Worm (Caenorhabditis elegans): Measurements from ENCODE around the gene C26B9.3.
A peak's percentile ranks its signal among the peaks of the same experiment; 100 is the strongest.

Gene C26B9.3

DNA sequence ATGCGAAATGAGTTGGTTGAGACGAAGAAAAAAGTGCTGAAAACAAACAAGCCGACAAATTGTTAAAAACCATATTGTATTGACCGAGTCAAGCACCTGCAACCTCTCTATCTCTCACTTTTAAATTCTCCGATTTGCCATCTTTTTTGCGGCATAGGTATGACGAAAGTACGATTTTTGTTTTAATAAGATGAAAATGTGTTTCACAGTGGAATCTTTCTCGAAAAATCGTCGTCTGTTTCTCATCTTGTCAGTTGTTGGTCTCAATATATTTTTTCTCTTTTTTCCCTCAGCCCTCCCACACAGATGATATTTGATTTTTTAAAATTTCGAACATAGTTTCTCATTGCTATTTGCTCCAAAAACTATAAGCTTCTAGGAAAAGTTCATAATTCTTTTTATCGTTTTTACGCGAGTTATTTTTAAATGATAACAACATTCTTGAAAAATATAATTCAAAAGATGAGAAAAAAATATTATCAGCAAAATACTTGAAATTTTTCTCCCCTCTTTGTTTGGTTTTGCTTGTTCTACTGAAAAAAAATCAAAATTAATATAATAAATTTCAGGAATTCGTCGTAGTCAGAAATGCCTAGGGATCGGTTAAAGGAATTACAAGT lies 10.5 kb downstream of the C26B9.3 start, which contains the start of gene syx-3:
Gene syx-3 (plus strand): TSS at position 570 of the 620 bp plus-strand sequence.
- TF ChIP-seq flt-1 (GFP tag; IDR thresholded peaks at IDR 0.05) (no peak), tab-1 (GFP tag; IDR thresholded peaks at IDR 0.05) (no peak), med-1 (GFP tag; optimal IDR thresholded peaks at IDR 0.05; ENCODE audit: insufficient read depth) (no peak)

- TF ChIP-seq ref-1 (GFP tag; conservative IDR thresholded peaks at IDR 0.05) (no peak), med-1 (GFP tag; optimal IDR thresholded peaks at IDR 0.05; ENCODE audit: insufficient read depth) (no peak), cog-1 (tag; optimal IDR thresholded peaks at IDR 0.05) (no peak), ztf-29 (GFP tag; IDR thresholded peaks at IDR 0.05) (no peak), tab-1 (GFP tag; IDR thresholded peaks at IDR 0.05) (no peak), ztf-23 (GFP tag; IDR thresholded peaks at IDR 0.05) (peak; percentile 72; the same call in 1 of the 2 replicates), T22C8.4 (GFP tag; IDR thresholded peaks at IDR 0.05) (no peak), flt-1 (GFP tag; IDR thresholded peaks at IDR 0.05) (peak; percentile 57; the same call in 1 of the 2 replicates), klf-2 (GFP tag; conservative IDR thresholded peaks at IDR 0.05) (0 out of 2 replicates have a peak, but pooled peaks have one; percentile 9)
Measured at ce11 chrX:5354022-5354876, 16.1 kb downstream of the C26B9.3 start, which contains the start of gene pfn-2. pfn-2 (minus strand) TSS chrX:5354072.

- TF ChIP-seq klf-2 (GFP tag; conservative IDR thresholded peaks at IDR 0.05) (no peak), ztf-29 (GFP tag; IDR thresholded peaks at IDR 0.05) (no peak), cog-1 (tag; optimal IDR thresholded peaks at IDR 0.05) (no peak), ref-1 (GFP tag; conservative IDR thresholded peaks at IDR 0.05) (no peak), ztf-23 (GFP tag; IDR thresholded peaks at IDR 0.05) (no peak), flt-1 (GFP tag; IDR thresholded peaks at IDR 0.05) (no peak), tab-1 (GFP tag; IDR thresholded peaks at IDR 0.05) (no peak), med-1 (GFP tag; optimal IDR thresholded peaks at IDR 0.05; ENCODE audit: insufficient read depth) (no peak), T22C8.4 (GFP tag; IDR thresholded peaks at IDR 0.05) (no peak)
Measured at ce11 chrX:5355253-5355652, 17.2 kb downstream of the C26B9.3 start.

ce11 chrX:5360682-5361081 lies 22.6 kb downstream of the C26B9.3 start:
- TF ChIP-seq cog-1 (tag; optimal IDR thresholded peaks at IDR 0.05) (peak; percentile 23), klf-2 (GFP tag; conservative IDR thresholded peaks at IDR 0.05) (no peak)

ce11 chrX:5364222-5364621 lies 26.1 kb downstream of the C26B9.3 start, which contains the start of gene chtl-1:
chtl-1 (minus strand) TSS chrX:5364322.
- TF ChIP-seq ztf-29 (GFP tag; IDR thresholded peaks at IDR 0.05) = no peak
- TF ChIP-seq klf-2 (GFP tag; conservative IDR thresholded peaks at IDR 0.05) = no peak
- no peak for TF ChIP-seq cog-1 (tag; optimal IDR thresholded peaks at IDR 0.05)
- no peak for TF ChIP-seq tab-1 (GFP tag; IDR thresholded peaks at IDR 0.05)
- no peak for TF ChIP-seq med-1 (GFP tag; optimal IDR thresholded peaks at IDR 0.05; ENCODE audit: insufficient read depth)
- TF ChIP-seq ztf-23 (GFP tag; IDR thresholded peaks at IDR 0.05) = no peak
- TF ChIP-seq flt-1 (GFP tag; IDR thresholded peaks at IDR 0.05) = no peak
- TF ChIP-seq ref-1 (GFP tag; conservative IDR thresholded peaks at IDR 0.05) = no peak
- no peak for TF ChIP-seq T22C8.4 (GFP tag; IDR thresholded peaks at IDR 0.05)

- TF ChIP-seq T22C8.4 (GFP tag; IDR thresholded peaks at IDR 0.05) (no peak), ztf-23 (GFP tag; IDR thresholded peaks at IDR 0.05) (no peak), flt-1 (GFP tag; IDR thresholded peaks at IDR 0.05) (no peak), klf-2 (GFP tag; conservative IDR thresholded peaks at IDR 0.05) (no peak), ztf-29 (GFP tag; IDR thresholded peaks at IDR 0.05) (no peak), ref-1 (GFP tag; conservative IDR thresholded peaks at IDR 0.05) (no peak), cog-1 (tag; optimal IDR thresholded peaks at IDR 0.05) (no peak), tab-1 (GFP tag; IDR thresholded peaks at IDR 0.05) (no peak), med-1 (GFP tag; optimal IDR thresholded peaks at IDR 0.05; ENCODE audit: insufficient read depth) (no peak)
Measured at ce11 chrX:5365437-5365836, 27.3 kb downstream of the C26B9.3 start, which contains the start of gene F35C8.5. F35C8.5 (plus strand) TSS chrX:5365813.

DNA sequence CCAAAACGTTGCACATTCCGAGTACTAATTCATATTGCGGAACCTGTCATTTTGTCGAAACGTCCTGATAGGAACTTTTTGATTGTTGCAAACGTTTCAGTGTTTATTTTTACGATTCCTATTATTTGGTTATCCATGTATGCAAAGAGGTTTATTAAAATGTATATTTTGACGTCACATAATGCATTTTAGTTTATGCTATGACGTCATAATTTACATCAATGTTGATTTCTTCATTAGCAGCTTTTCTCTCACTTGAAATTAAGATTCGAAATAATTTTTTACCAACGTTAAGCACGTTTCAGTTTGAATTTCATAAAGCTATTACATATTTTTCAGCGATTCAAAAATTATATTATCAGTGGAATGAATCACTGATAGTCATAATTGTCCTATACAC lies 28.5 kb downstream of the C26B9.3 start:
- TF ChIP-seq med-1 (GFP tag; optimal IDR thresholded peaks at IDR 0.05; ENCODE audit: insufficient read depth) = no peak

DNA sequence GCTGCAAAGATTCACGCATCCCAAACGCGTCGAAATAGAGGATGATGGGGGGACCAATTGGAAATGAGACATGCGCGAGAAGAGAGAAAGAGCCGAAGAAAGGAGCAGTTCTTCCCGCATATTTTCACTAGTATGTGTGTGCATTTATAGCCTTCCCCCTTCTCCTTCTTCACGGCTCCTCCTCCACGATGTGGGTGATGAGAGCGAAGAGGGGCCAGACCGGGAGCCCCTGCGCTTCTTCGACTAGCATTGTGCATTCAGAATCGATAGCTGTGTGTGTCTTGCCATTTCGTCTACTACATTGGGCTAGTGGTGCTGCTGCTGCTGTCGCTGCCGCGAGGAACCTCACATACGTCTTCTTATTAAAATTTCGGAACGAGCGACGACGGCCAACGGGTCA lies 30.1 kb downstream of the C26B9.3 start, which contains the start of gene jkk-1:
Gene jkk-1 (plus strand): TSS at position 249 of the 400 bp plus-strand sequence.
- TF ChIP-seq flt-1 (GFP tag; IDR thresholded peaks at IDR 0.05) (no peak), med-1 (GFP tag; optimal IDR thresholded peaks at IDR 0.05; ENCODE audit: insufficient read depth) (no peak), cog-1 (tag; optimal IDR thresholded peaks at IDR 0.05) (peak; percentile 17), ref-1 (GFP tag; conservative IDR thresholded peaks at IDR 0.05) (no peak)

ce11 chrX:5370605-5371004 lies 32.5 kb downstream of the C26B9.3 start:
- no peak for TF ChIP-seq flt-1 (GFP tag; IDR thresholded peaks at IDR 0.05)
- no peak for TF ChIP-seq ztf-23 (GFP tag; IDR thresholded peaks at IDR 0.05)
- TF ChIP-seq tab-1 (GFP tag; IDR thresholded peaks at IDR 0.05) = no peak
- no peak for TF ChIP-seq T22C8.4 (GFP tag; IDR thresholded peaks at IDR 0.05)
- TF ChIP-seq ref-1 (GFP tag; conservative IDR thresholded peaks at IDR 0.05) = no peak
- no peak for TF ChIP-seq ztf-29 (GFP tag; IDR thresholded peaks at IDR 0.05)
- no peak for TF ChIP-seq klf-2 (GFP tag; conservative IDR thresholded peaks at IDR 0.05)
- no peak for TF ChIP-seq med-1 (GFP tag; optimal IDR thresholded peaks at IDR 0.05; ENCODE audit: insufficient read depth)
- no peak for TF ChIP-seq cog-1 (tag; optimal IDR thresholded peaks at IDR 0.05)

ce11 chrX:5372638-5373037 lies 34.5 kb downstream of the C26B9.3 start, which contains the start of gene F35C8.8:
F35C8.8 (minus strand) TSS chrX:5372639.
- TF ChIP-seq klf-2 (GFP tag; conservative IDR thresholded peaks at IDR 0.05) (no peak), tab-1 (GFP tag; IDR thresholded peaks at IDR 0.05) (no peak), ztf-23 (GFP tag; IDR thresholded peaks at IDR 0.05) (no peak), T22C8.4 (GFP tag; IDR thresholded peaks at IDR 0.05) (no peak), cog-1 (tag; optimal IDR thresholded peaks at IDR 0.05) (no peak), med-1 (GFP tag; optimal IDR thresholded peaks at IDR 0.05; ENCODE audit: insufficient read depth) (no peak), ref-1 (GFP tag; conservative IDR thresholded peaks at IDR 0.05) (no peak), ztf-29 (GFP tag; IDR thresholded peaks at IDR 0.05) (no peak), flt-1 (GFP tag; IDR thresholded peaks at IDR 0.05) (no peak)
